Fruit fly (Drosophila melanogaster): ENCODE data around the gene CG5421.
A peak's percentile ranks its signal among the peaks of the same experiment; 100 is the strongest.

Gene CG5421

DNA sequence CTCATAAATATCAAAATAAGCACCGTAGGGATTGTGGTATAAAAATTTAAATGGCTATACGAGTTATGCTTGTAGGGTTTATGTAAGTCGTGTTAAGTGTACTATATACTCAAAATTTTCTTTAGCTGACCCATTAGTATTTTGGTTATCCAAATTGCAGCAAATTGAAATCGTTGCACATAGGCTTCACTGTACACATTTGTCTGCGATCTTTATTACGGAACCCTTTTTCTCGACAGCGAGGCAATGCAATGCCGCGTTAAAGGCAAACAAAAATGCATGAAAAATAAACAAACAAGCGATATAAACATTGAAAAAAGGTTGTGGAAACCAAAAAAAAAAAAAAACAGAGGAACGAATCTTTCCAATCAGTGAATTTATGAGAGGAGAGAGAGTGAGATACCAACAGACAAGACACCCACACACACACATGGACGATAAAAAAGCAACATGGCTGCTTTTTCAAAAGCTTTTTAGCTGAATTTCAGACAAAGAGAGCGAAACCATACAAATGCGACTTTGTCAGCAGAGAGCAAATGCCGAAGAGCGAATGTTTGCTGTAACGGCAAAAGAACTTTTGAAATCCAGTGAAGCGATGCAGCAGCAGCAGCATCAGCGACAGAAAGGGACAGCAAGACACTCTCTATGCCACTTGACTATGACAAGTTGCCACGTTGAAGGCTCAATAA is 36.1 kb upstream of the CG5421 start:
- TF ChIP-seq pan (optimal IDR thresholded peaks at IDR 0.05) (no peak), Vsx2 (GFP tag; optimal IDR thresholded peaks at IDR 0.05; ENCODE audit: partially characterized antibody) (no peak), GATAd (GFP tag; optimal IDR thresholded peaks at IDR 0.05) (peak; percentile 68), HLH106 (tag; optimal IDR thresholded peaks at IDR 0.05) (peak; percentile 98), brk (GFP tag; optimal IDR thresholded peaks at IDR 0.05) (peak; percentile 70), CG9705 (GFP tag; optimal IDR thresholded peaks at IDR 0.05) (peak; percentile 96), jim (GFP tag; optimal IDR thresholded peaks at IDR 0.05) (no peak), lola (GFP tag; optimal IDR thresholded peaks at IDR 0.05) (no peak), OdsH (GFP tag; optimal IDR thresholded peaks at IDR 0.05) (peak; percentile 97), CrebA (GFP tag; optimal IDR thresholded peaks at IDR 0.05; ENCODE audit: borderline replicate concordance) (no peak), dsf (GFP tag; optimal IDR thresholded peaks at IDR 0.05; ENCODE audit: borderline replicate concordance) (peak; percentile 69), fru (GFP tag; optimal IDR thresholded peaks at IDR 0.05) (peak; percentile 97), Dfd (GFP tag; optimal IDR thresholded peaks at IDR 0.05) (peak; percentile 24), foxo (GFP tag; optimal IDR thresholded peaks at IDR 0.05) (peak; percentile 77 to 97), sv (GFP tag; optimal IDR thresholded peaks at IDR 0.05) (peak; percentile 82), psq (GFP tag; optimal IDR thresholded peaks at IDR 0.05) (peak; percentile 94), N (GFP tag; optimal IDR thresholded peaks at IDR 0.05) (no peak), Sp1 (GFP tag; optimal IDR thresholded peaks at IDR 0.05) (peak; percentile 96), Hr83 (GFP tag; optimal IDR thresholded peaks at IDR 0.05; ENCODE audit: poor library complexity, severe bottlenecking) (no peak), Jra (GFP tag; optimal IDR thresholded peaks at IDR 0.05) (peak; percentile 80), usp (GFP tag; optimal IDR thresholded peaks at IDR 0.05) (no peak), CG32264 (GFP tag; optimal IDR thresholded peaks at IDR 0.05) (peak; percentile 95), Rel (GFP tag; optimal IDR thresholded peaks at IDR 0.05) (no peak), Rel (tag; optimal IDR thresholded peaks at IDR 0.05) (peak; percentile 82), dl (GFP tag; optimal IDR thresholded peaks at IDR 0.05; ENCODE audit: insufficient read depth in 1 of 2, partially characterized antibody in 2 of 2) (peak; percentile 46 to 66), Dif (GFP tag; optimal IDR thresholded peaks at IDR 0.05; ENCODE audit: partially characterized antibody) (peak; percentile 67), rgr (GFP tag; optimal IDR thresholded peaks at IDR 0.05) (peak; percentile 97), br (GFP tag; optimal IDR thresholded peaks at IDR 0.05) (peak; percentile 97), h (GFP tag; optimal IDR thresholded peaks at IDR 0.05) (peak; percentile 97), dmrt93B (GFP tag; optimal IDR thresholded peaks at IDR 0.05) (peak; percentile 93), Abd-B (GFP tag; optimal IDR thresholded peaks at IDR 0.05) (no peak), tai (GFP tag; optimal IDR thresholded peaks at IDR 0.05) (peak; percentile 89), ey (GFP tag; optimal IDR thresholded peaks at IDR 0.05) (peak; percentile 98), Hr78 (GFP tag; optimal IDR thresholded peaks at IDR 0.05) (no peak), Myc (optimal IDR thresholded peaks at IDR 0.05) (no peak), Mio (GFP tag; optimal IDR thresholded peaks at IDR 0.05) (peak; percentile 86), Hnf4 (GFP tag; optimal IDR thresholded peaks at IDR 0.05) (peak; percentile 96), woc (GFP tag; optimal IDR thresholded peaks at IDR 0.05) (peak; percentile 98), sage (GFP tag; optimal IDR thresholded peaks at IDR 0.05) (peak; percentile 93)

DNA sequence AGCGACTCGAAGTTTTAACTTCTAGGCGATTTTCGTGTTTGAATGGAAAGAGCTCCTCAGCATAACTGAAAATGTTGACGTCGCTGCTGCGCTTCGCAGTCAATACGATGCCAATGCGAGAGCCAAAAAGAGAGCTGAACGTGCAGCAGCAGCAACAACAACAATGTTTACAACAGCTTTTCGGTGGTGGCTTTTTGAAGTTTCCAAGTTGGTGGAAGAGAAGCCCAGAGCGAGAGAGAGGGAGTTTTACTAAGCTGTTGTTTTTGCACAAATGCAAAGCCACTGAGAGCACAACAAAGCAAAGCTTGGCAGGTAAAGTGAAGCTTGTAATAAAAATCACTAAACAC is 35.6 kb upstream of the CG5421 start:
- no peak for TF ChIP-seq OdsH (GFP tag; optimal IDR thresholded peaks at IDR 0.05)
- no peak for TF ChIP-seq foxo (GFP tag; optimal IDR thresholded peaks at IDR 0.05)
- peak; percentile 55 for TF ChIP-seq Dif (GFP tag; optimal IDR thresholded peaks at IDR 0.05; ENCODE audit: partially characterized antibody)
- TF ChIP-seq dl (GFP tag; optimal IDR thresholded peaks at IDR 0.05; ENCODE audit: insufficient read depth in 1 of 2, partially characterized antibody in 2 of 2): peak; percentile 55 to 56
